Fruit fly (Drosophila melanogaster) S2 (cell line): Measurements from ENCODE around the gene Tpst.

Source experiments
- CG8478 ChIP-seq: fragments of >200 bp; optimal IDR thresholded peaks from 2 replicates; lab custom pipeline; 2018
- CTCF ChIP-seq, 2 experiments: fragments of >200 bp; optimal IDR thresholded peaks; 2 replicates each; lab custom pipeline; 2018

dm6 chrX:13633298-13633891 is 69.8 kb downstream of the Tpst start:
- TF ChIP-seq CG8478 (lab: Kevin White, UChicago) (no peak), CTCF (optimal IDR thresholded peaks at IDR 0.05; lab: Kevin White, UChicago) (no peak)
